Worm (Caenorhabditis elegans) whole organism, L4/young adult: ENCODE measurements around the gene R02D5.7.
"Not testable (repeated sequence)": the region's sequence is repeated elsewhere in the genome, so short reads cannot be mapped to it uniquely, and the experiment has no call there.

ENCODE experiments used
- W03F9.2 ChIP-seq: fragments of 150-350 bp; optimal IDR thresholded peaks from 2 replicates; lab custom pipeline; 2014; ENCODE audit warnings: missing biosample characterization, missing genetic modification characterization
- dao-5 ChIP-seq: sonication (generic microtip); optimal IDR thresholded peaks from 2 replicates; lab custom pipeline; 2016; ENCODE audit warnings: missing genotype, missing genetic modification characterization, moderate library complexity, missing compliant biosample characterization
- him-1 ChIP-seq: sonication (generic microtip); optimal IDR thresholded peaks from 2 replicates; lab custom pipeline; 2016; ENCODE audit warnings: missing genotype, missing genetic modification reagents, missing genetic modification characterization, missing compliant biosample characterization

The R02D5.7 gene

ce11 chrV:14482728-14483210 is 1.5 kb upstream of the R02D5.7 start, which contains the start of gene R02D5.3:
TSS of gene R02D5.3 (plus strand) at chrV:14483160.
- TF ChIP-seq him-1 (no peak), dao-5 (tag; lab: Kevin White, UChicago) (no peak), W03F9.2 (tag; lab: Kevin White, UChicago) (no peak)

DNA sequence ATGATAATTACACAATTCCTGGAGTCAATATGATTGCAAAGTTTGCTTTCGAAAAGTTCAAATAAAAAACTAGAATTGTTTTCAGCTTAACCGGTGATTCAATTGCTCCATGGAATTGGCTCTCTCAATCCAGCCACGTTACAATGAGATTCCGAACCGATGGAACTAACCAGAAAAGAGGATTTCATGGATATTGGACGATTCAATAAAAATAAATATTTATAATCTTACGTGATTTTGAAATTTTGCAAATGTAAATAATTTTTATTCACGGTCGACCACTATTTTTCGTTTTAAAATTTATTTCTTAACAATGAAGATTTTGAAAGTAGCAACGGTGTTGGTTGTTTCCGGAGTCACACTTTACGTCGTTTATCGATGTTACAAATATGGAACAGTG is 686 bp upstream of the R02D5.7 start, which contains the start of gene R02D5.10:
TSS of gene R02D5.10 (plus strand) at position 301 of the 400 bp plus-strand sequence.
- no peak for TF ChIP-seq W03F9.2 (tag; lab: Kevin White, UChicago)
- TF ChIP-seq him-1: no peak
- TF ChIP-seq dao-5 (tag; lab: Kevin White, UChicago): no peak

- TF ChIP-seq W03F9.2 (tag; lab: Kevin White, UChicago) (no peak), him-1 (no peak), dao-5 (tag; lab: Kevin White, UChicago) (no peak)
Measured at ce11 chrV:14480533-14480932, 768 bp downstream of the R02D5.7 start.

DNA sequence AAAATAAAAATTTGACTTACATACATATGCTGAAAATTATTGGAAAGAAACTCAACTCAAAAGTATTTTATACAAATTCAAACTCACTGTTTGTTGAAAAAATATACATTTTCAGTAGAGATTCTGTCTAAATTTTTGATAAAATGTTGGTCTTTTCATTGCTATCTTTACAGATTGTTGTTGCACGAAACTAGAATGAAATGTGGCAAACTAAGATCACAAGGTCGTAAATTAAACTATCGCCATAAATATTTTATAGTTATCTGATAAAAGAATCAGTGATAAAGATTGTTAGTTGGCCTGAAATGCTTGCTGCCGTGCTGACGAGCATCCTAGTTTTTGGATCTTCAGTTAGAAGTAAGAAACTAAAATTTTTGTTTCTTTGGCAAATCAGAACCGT is 2.3 kb downstream of the R02D5.7 start, which contains the start of gene clec-55:
TSS of gene clec-55 (plus strand) at position 301 of the 400 bp plus-strand sequence.
- TF ChIP-seq him-1: no peak
- TF ChIP-seq dao-5 (tag; lab: Kevin White, UChicago): no peak
- TF ChIP-seq W03F9.2 (tag; lab: Kevin White, UChicago): no peak

DNA sequence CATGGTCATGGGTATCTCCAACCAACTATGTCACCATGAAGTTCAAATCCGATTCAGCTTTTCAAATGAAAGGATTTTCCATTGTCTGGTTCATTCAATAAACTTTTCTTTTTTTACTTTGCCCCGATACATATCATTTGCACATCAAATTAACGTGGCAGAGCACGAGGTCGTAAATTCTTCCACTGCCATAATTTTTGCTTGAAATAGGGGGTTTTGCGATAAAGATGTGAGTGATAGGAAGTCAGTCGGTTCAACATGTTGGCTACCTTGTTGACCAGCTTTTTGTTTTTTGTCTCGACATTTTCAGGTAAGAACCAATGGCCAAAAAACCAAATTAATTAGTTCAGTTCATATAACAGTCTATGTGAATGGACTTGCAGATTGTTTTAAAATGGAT is 4.6 kb downstream of the R02D5.7 start, which contains the start of gene clec-54:
TSS of gene clec-54 (plus strand) at position 224 of the 400 bp plus-strand sequence.
- TF ChIP-seq W03F9.2 (tag; lab: Kevin White, UChicago): no peak
- no peak for TF ChIP-seq dao-5 (tag; lab: Kevin White, UChicago)
- no peak for TF ChIP-seq him-1

DNA sequence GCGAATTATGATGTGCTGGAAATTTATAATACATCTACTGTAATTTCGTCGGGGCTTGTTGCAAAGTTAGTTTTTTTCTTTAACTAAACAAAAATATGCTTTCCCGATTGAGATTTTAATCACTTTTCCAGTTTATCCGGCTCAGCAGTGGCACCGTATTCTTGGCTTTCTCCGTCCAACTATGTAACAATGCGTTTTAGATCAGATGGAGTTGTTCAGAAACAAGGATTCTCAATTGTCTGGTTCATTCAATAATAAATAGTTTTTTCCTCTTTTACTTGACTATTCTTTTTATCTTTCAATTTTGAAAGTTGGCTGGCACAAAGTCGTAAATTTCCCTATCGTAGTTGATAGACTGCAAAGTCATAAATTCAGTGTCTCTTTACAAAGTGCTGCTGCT is 7.2 kb downstream of the R02D5.7 start, which contains the start of gene clec-56:
TSS of gene clec-56 (plus strand) at position 301 of the 400 bp plus-strand sequence.
- TF ChIP-seq dao-5 (tag; lab: Kevin White, UChicago) (no peak), him-1 (no peak), W03F9.2 (tag; lab: Kevin White, UChicago) (no peak)

ce11 chrV:14472229-14472628 is 9.1 kb downstream of the R02D5.7 start, which contains the start of gene clec-227:
TSS of gene clec-227 (plus strand) at chrV:14472529.
- TF ChIP-seq W03F9.2 (tag; lab: Kevin White, UChicago): no peak
- no peak for TF ChIP-seq him-1
- TF ChIP-seq dao-5 (tag; lab: Kevin White, UChicago): no peak

- TF ChIP-seq W03F9.2 (tag; lab: Kevin White, UChicago) (no peak), him-1 (no peak), dao-5 (tag; lab: Kevin White, UChicago) (no peak)
Measured at ce11 chrV:14468931-14469330, 12.4 kb downstream of the R02D5.7 start, which contains the start of gene clec-57. TSS of gene clec-57 (plus strand) at chrV:14469231.

DNA sequence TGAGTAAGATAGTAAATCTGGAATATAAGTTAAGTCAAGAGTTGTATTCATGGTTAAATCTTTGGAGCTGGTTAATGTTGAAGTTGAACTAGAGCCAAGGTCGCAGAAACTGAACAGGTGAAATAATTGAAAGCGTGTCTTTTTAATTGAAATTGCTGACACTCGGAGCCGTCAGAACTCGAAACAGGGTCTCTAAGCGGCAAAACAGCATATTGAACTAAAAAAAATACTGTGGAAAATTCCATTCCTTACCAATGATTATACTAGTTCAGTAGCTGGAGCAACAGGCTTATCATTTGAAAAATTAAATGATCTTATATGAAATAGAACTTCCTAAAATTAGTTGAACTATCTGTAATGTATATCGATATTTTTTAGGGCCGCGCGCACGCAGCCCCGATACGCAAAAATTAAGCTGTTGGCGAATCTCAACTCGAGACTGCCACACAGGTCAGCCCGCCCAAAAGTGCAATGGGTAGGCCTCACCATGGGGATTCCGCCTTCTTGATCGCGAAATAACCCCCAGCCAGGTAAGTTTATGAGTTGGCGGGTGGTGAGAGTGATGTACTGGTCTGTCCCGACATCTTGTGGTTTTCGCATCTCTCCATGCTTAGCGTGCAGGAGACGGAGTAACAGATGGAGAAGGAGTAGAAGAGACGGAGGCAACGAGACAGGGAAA is 13.0 kb downstream of the R02D5.7 start, which contains the start of gene srz-97:
TSS of gene srz-97 (minus strand) at position 51 of the 679 bp plus-strand sequence.
- TF ChIP-seq dao-5 (tag; lab: Kevin White, UChicago) (no peak), him-1 (no peak), W03F9.2 (tag; lab: Kevin White, UChicago) (no peak)

ce11 chrV:14464368-14464767 is 16.9 kb downstream of the R02D5.7 start, which contains the start of gene F08H9.4:
TSS of gene F08H9.4 (minus strand) at chrV:14464428.
- TF ChIP-seq him-1 (no peak), W03F9.2 (tag; lab: Kevin White, UChicago) (no peak), dao-5 (tag; lab: Kevin White, UChicago) (no peak)

DNA sequence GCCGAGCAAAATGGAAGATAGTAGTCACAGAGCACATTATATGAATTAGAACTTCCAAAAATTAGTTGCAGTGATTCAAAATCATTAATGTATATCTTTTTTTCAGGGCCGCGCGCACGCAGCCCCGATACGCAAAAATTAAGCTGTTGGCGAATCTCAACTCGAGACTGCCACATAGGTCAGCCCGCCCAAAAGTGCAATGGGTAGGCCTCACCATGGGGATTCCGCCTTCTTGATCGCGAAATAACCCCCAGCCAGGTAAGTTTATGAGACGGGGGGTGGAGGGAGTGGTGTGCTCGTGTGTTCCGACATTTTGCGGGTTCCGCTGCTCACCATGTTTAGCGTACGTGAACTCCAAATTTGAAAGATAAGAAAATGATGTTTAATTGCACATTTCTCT is 18.2 kb downstream of the R02D5.7 start, which contains the start of gene F08H9.3:
TSS of gene F08H9.3 (minus strand) at position 252 of the 400 bp plus-strand sequence.
- TF ChIP-seq W03F9.2 (tag; lab: Kevin White, UChicago); him-1; dao-5 (tag; lab: Kevin White, UChicago): not testable (repeated sequence)

DNA sequence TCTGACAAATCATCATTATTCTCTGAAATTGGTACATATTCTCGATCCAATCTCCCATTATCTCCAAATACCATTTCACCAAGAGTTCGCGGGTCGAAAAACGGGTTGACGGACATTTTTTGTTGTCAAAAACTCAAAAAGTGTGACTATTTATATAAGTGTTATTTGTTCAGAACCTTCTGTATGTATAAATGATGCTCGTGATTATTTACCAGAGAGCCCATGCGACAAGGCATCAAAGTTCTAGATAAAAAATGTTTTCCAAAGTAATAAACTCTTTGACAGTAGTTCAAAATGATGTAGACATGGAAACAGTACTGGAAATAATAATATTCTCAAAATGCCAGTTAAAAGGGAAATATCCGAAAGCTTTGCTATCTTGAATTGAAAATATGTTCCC is 18.6 kb downstream of the R02D5.7 start:
- no peak for TF ChIP-seq W03F9.2 (tag; lab: Kevin White, UChicago)
- no peak for TF ChIP-seq dao-5 (tag; lab: Kevin White, UChicago)
- no peak for TF ChIP-seq him-1

DNA sequence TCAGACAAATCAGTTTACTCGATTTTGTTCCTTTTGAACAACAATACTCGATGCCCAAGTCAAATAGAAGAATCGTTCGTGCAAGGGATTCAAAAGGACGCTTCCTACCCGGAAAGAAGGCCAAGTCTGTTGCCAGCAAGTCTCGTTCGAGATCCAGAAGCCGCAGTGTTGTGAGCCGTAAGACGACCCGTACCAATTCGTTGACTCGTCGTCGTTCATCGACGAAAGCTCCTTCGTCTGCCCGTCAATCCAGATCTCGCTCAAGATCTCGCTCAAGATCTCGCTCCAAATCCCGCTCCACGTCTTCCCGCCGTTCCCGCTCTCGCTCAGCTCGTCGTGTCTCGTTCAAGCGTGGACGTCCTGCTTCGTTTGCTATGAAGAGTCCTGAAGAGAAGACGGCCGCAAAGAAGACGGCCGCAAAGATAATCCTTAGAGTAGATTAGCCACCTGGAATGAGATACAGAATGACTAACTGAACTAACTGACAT is 20.6 kb downstream of the R02D5.7 start, which contains the start of gene F08H9.2:
TSS of gene F08H9.2 (plus strand) at position 51 of the 488 bp plus-strand sequence.
- TF ChIP-seq dao-5 (tag; lab: Kevin White, UChicago) (no peak), W03F9.2 (tag; lab: Kevin White, UChicago) (no peak), him-1 (no peak)

DNA sequence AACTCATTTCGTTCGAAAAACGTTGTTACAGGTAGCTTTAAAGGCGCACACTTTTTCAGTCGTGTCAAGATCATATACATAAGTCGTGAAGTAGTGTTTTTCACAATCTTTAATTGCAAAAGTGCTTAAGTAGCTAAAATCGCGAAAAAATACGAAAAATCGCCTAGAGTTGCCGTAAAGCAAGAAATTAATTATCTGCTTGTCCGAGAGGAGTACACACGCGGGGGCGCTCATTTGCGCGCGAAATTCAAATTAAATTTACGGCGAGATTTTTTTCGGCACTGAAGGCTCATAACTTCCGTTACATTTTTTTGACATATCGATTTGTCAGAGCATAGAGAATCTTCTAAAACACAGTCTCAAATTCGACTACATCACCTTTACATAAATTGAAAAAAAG is 21.2 kb downstream of the R02D5.7 start:
- TF ChIP-seq W03F9.2 (tag; lab: Kevin White, UChicago) (no peak), dao-5 (tag; lab: Kevin White, UChicago) (no peak), him-1 (no peak)
